Fruit fly (Drosophila melanogaster): ENCODE results near the gene Cp7Fb.

Gene Cp7Fb

dm6 chrX:8455019-8455555, 18.6 kb upstream of the Cp7Fb start, which contains the start of gene org-1 (continued):
- TF ChIP-seq NFAT (GFP tag; IDR thresholded peaks at IDR 0.05) (peak; percentile 91), Sry-δ (GFP tag; optimal IDR thresholded peaks at IDR 0.05) (peak; percentile 42), CG9727 (GFP tag; optimal IDR thresholded peaks at IDR 0.05) (peak; percentile 97), Oli (tag; optimal IDR thresholded peaks at IDR 0.05) (peak; percentile 95), CG6791 (GFP tag; IDR thresholded peaks at IDR 0.05; ENCODE audit: partially characterized antibody) (no peak), CG7556 (GFP tag; optimal IDR thresholded peaks at IDR 0.05) (peak; percentile 90), vfl (GFP tag; optimal IDR thresholded peaks at IDR 0.05) (peak; percentile 51), Dbx (GFP tag; IDR thresholded peaks at IDR 0.05) (peak; percentile 94), sens-2 (GFP tag; IDR thresholded peaks at IDR 0.05) (peak; percentile 97), HLH4C (GFP tag; IDR thresholded peaks at IDR 0.05; ENCODE audit: partially characterized antibody) (no peak), CG11695 (GFP tag; IDR thresholded peaks at IDR 0.05) (peak; percentile 95), ems (GFP tag; optimal IDR thresholded peaks at IDR 0.05) (peak; percentile 79), HmgZ (tag; optimal IDR thresholded peaks at IDR 0.05) (peak; percentile 94), CG9797 (GFP tag; optimal IDR thresholded peaks at IDR 0.05) (peak; percentile 16), cas (GFP tag; IDR thresholded peaks at IDR 0.05) (peak; percentile 92), usp (GFP tag; optimal IDR thresholded peaks at IDR 0.05) (no peak), fd3F (GFP tag; optimal IDR thresholded peaks at IDR 0.05) (peak; percentile 88), jumu (GFP tag; optimal IDR thresholded peaks at IDR 0.05) (peak; percentile 85), BtbVII (GFP tag; optimal IDR thresholded peaks at IDR 0.05) (peak; percentile 85), CG12104 (GFP tag; optimal IDR thresholded peaks at IDR 0.05) (peak; percentile 82), vnd (GFP tag; IDR thresholded peaks at IDR 0.05; ENCODE audit: partially characterized antibody) (no peak), CG10366 (GFP tag; IDR thresholded peaks at IDR 0.05) (peak; percentile 98), Elba2 (GFP tag; optimal IDR thresholded peaks at IDR 0.05) (peak; percentile 21), unpg (GFP tag; optimal IDR thresholded peaks at IDR 0.05) (peak; percentile 97), pum (GFP tag; optimal IDR thresholded peaks at IDR 0.05) (peak; percentile 89), Atf6 (GFP tag; IDR thresholded peaks at IDR 0.05) (peak; percentile 91), CG8359 (GFP tag; optimal IDR thresholded peaks at IDR 0.05; ENCODE audit: borderline replicate concordance) (peak; percentile 88), Asciz (GFP tag; optimal IDR thresholded peaks at IDR 0.05) (peak; percentile 89), hth (optimal IDR thresholded peaks at IDR 0.05) (no peak), ssp (GFP tag; IDR thresholded peaks at IDR 0.05) (peak; percentile 93), CG16779 (GFP tag; IDR thresholded peaks at IDR 0.05) (peak; percentile 82), CG2202 (tag; optimal IDR thresholded peaks at IDR 0.05) (peak; percentile 90), GATAe (GFP tag; conservative IDR thresholded peaks at IDR 0.05) (peak; percentile 76), NC2α (GFP tag; optimal IDR thresholded peaks at IDR 0.05) (peak; percentile 33), Doc3 (GFP tag; IDR thresholded peaks at IDR 0.05; ENCODE audit: partially characterized antibody) (no peak), bowl (GFP tag; IDR thresholded peaks at IDR 0.05) (peak; percentile 93), nerfin-1 (tag; optimal IDR thresholded peaks at IDR 0.05) (peak; percentile 93), Neu2 (GFP tag; optimal IDR thresholded peaks at IDR 0.05; ENCODE audit: borderline replicate concordance) (no peak), p53 (GFP tag; optimal IDR thresholded peaks at IDR 0.05) (no peak), jing (GFP tag; optimal IDR thresholded peaks at IDR 0.05) (peak; percentile 88), CG6654 (GFP tag; optimal IDR thresholded peaks at IDR 0.05) (peak; percentile 85), CHES-1-like (GFP tag; optimal IDR thresholded peaks at IDR 0.05) (peak; percentile 65), CG15011 (GFP tag; optimal IDR thresholded peaks at IDR 0.05) (peak; percentile 86), fd96Cb (tag; optimal IDR thresholded peaks at IDR 0.05) (peak; percentile 97), stc (GFP tag; IDR thresholded peaks at IDR 0.05) (peak; percentile 96), Hr39 (optimal IDR thresholded peaks at IDR 0.05) (peak; percentile 30), CG3281 (GFP tag; optimal IDR thresholded peaks at IDR 0.05) (peak; percentile 88), Six4 (GFP tag; optimal IDR thresholded peaks at IDR 0.05) (peak; percentile 93), E2f1 (GFP tag; IDR thresholded peaks at IDR 0.05) (peak; percentile 97), eve (GFP tag; optimal IDR thresholded peaks at IDR 0.05) (peak in 1 of 2 experiments; percentile 93), aop (GFP tag; IDR thresholded peaks at IDR 0.05) (peak; percentile 93)

Measured in whole organism, embryonic.